ENCODE assay signal across 2 fruit fly cellular contexts in the genomic region with DNA sequence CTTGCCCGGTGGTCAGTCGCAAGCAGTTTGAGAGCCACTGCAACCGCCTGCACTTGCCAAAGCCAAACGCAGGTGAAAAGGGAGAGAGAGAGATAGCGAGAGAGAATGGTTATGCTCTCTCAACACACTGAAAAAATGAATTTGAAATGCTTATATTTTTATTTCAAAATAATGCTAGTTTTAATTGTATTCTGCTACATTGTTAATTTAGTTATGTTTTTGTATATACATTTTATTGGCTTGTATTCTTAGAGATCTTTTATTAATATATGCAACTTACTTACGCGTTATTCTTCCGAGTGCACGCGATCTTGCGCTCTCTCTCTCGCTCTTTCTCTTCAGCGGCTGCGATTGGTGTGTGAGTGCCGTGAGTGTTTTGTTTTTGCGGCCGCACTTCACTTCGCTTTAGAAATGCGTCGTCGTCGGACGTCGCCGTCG.
A peak's percentile ranks its signal among the peaks of the same experiment; 100 is the strongest.
TF ChIP-seq lines count a peak whose summit lies in the region.

No protein-coding gene starts in this region.

TF ChIP-seq in whole organism, embryonic, 481 proteins besides CTCF, POLR2A, EP300 and RAD21 (continued from another document and continues in another):
- TF ChIP-seq sc (optimal IDR thresholded peaks at IDR 0.05; lab: Kevin White, UChicago): no peak
- TF ChIP-seq sc (GFP tag; optimal IDR thresholded peaks at IDR 0.05; lab: Kevin White, UChicago): no peak
- TF ChIP-seq CG15011 (GFP tag; optimal IDR thresholded peaks at IDR 0.05; lab: Kevin White, UChicago): peak; percentile 95
- peak; percentile 93 for TF ChIP-seq CG12071 (GFP tag; optimal IDR thresholded peaks at IDR 0.05; lab: Kevin White, UChicago)
- peak; percentile 88 for TF ChIP-seq odd (GFP tag; optimal IDR thresholded peaks at IDR 0.05; lab: Kevin White, UChicago)
- TF ChIP-seq hth (optimal IDR thresholded peaks at IDR 0.05; lab: Kevin White, UChicago): no peak
- peak; percentile 82 for TF ChIP-seq sug (tag; optimal IDR thresholded peaks at IDR 0.05; lab: Kevin White, UChicago)
- peak; percentile 97 for TF ChIP-seq CG18476 (GFP tag; optimal IDR thresholded peaks at IDR 0.05; lab: Kevin White, UChicago)
- TF ChIP-seq zen (tag; optimal IDR thresholded peaks at IDR 0.05; lab: Kevin White, UChicago): peak; percentile 98
- no peak for TF ChIP-seq ab (GFP tag; optimal IDR thresholded peaks at IDR 0.05; lab: Kevin White, UChicago)
- no peak for TF ChIP-seq CG10543 (GFP tag; optimal IDR thresholded peaks at IDR 0.05; lab: Kevin White, UChicago)
- TF ChIP-seq dysf (GFP tag; IDR thresholded peaks at IDR 0.05; lab: Robert Waterston, UW): peak; percentile 99
- no peak for TF ChIP-seq CG2875 (GFP tag; optimal IDR thresholded peaks at IDR 0.05; lab: Kevin White, UChicago)
- TF ChIP-seq klu (GFP tag; IDR thresholded peaks at IDR 0.05; lab: Robert Waterston, UW): peak; percentile 97
- peak; percentile 96 for TF ChIP-seq Dad (GFP tag; optimal IDR thresholded peaks at IDR 0.05; lab: Kevin White, UChicago)
- TF ChIP-seq CG3838 (GFP tag; optimal IDR thresholded peaks at IDR 0.05; lab: Kevin White, UChicago): no peak
- TF ChIP-seq jing (GFP tag; optimal IDR thresholded peaks at IDR 0.05; lab: Kevin White, UChicago): no peak
- TF ChIP-seq Camta (GFP tag; optimal IDR thresholded peaks at IDR 0.05; lab: Kevin White, UChicago): peak; percentile 95
- TF ChIP-seq CG18599 (GFP tag; optimal IDR thresholded peaks at IDR 0.05; lab: Kevin White, UChicago): peak; percentile 98
- no peak for TF ChIP-seq Bdp1 (GFP tag; optimal IDR thresholded peaks at IDR 0.05; lab: Kevin White, UChicago)
- peak; percentile 91 for TF ChIP-seq CG6765 (GFP tag; optimal IDR thresholded peaks at IDR 0.05; lab: Kevin White, UChicago)
- peak; percentile 91 for TF ChIP-seq CG13775 (GFP tag; optimal IDR thresholded peaks at IDR 0.05; lab: Kevin White, UChicago)
- TF ChIP-seq tin (GFP tag; optimal IDR thresholded peaks at IDR 0.05; lab: Kevin White, UChicago): peak; percentile 98
- peak; percentile 89 for TF ChIP-seq ERR (GFP tag; optimal IDR thresholded peaks at IDR 0.05; lab: Kevin White, UChicago)
- TF ChIP-seq salm (tag; optimal IDR thresholded peaks at IDR 0.05; lab: Kevin White, UChicago): no peak
- no peak for TF ChIP-seq usp (GFP tag; optimal IDR thresholded peaks at IDR 0.05; lab: Kevin White, UChicago)
- TF ChIP-seq ci (GFP tag; IDR thresholded peaks at IDR 0.05; lab: Robert Waterston, UW): peak; percentile 88
- no peak for TF ChIP-seq CG11723 (GFP tag; optimal IDR thresholded peaks at IDR 0.05; lab: Kevin White, UChicago)
- TF ChIP-seq dm (GFP tag; optimal IDR thresholded peaks at IDR 0.05; lab: Kevin White, UChicago): no peak
- TF ChIP-seq CG9932 (GFP tag; IDR thresholded peaks at IDR 0.05; lab: Robert Waterston, UW): peak; percentile 73
- peak; percentile 99 for TF ChIP-seq sim (GFP tag; IDR thresholded peaks at IDR 0.05; lab: Robert Waterston, UW)
- peak; percentile 79 for TF ChIP-seq Hsf (GFP tag; optimal IDR thresholded peaks at IDR 0.05; lab: Kevin White, UChicago)
- TF ChIP-seq D19B (GFP tag; optimal IDR thresholded peaks at IDR 0.05; lab: Kevin White, UChicago): peak; percentile 83
- TF ChIP-seq MBD-R2 (GFP tag; IDR thresholded peaks at IDR 0.05; lab: Robert Waterston, UW): peak; percentile 98
- TF ChIP-seq dimm (GFP tag; IDR thresholded peaks at IDR 0.05; lab: Robert Waterston, UW): peak; percentile 98
- TF ChIP-seq ap (GFP tag; IDR thresholded peaks at IDR 0.05; lab: Robert Waterston, UW): peak; percentile 60
- TF ChIP-seq CG6791 (GFP tag; IDR thresholded peaks at IDR 0.05; lab: Robert Waterston, UW; ENCODE audit: partially characterized antibody): no peak
- TF ChIP-seq Six4 (GFP tag; optimal IDR thresholded peaks at IDR 0.05; lab: Kevin White, UChicago): peak; percentile 97
- TF ChIP-seq CG3407 (GFP tag; optimal IDR thresholded peaks at IDR 0.05; lab: Kevin White, UChicago): no peak
- no peak for TF ChIP-seq fu2 (GFP tag; optimal IDR thresholded peaks at IDR 0.05; lab: Kevin White, UChicago)
- TF ChIP-seq Stat92E (GFP tag; optimal IDR thresholded peaks at IDR 0.05; lab: Kevin White, UChicago): peak in 1 of 3 experiments; percentile 99
- TF ChIP-seq HLH4C (GFP tag; IDR thresholded peaks at IDR 0.05; lab: Robert Waterston, UW; ENCODE audit: partially characterized antibody): no peak
- TF ChIP-seq pita (GFP tag; optimal IDR thresholded peaks at IDR 0.05; lab: Kevin White, UChicago): no peak
- TF ChIP-seq Sox102F (GFP tag; optimal IDR thresholded peaks at IDR 0.05; lab: Kevin White, UChicago): no peak
- no peak for TF ChIP-seq ato (GFP tag; IDR thresholded peaks at IDR 0.05; lab: Robert Waterston, UW; ENCODE audit: partially characterized antibody)
- TF ChIP-seq dmrt99B (tag; optimal IDR thresholded peaks at IDR 0.05; lab: Kevin White, UChicago): peak; percentile 99
- no peak for TF ChIP-seq shn (GFP tag; optimal IDR thresholded peaks at IDR 0.05; lab: Kevin White, UChicago)
- TF ChIP-seq cg (GFP tag; optimal IDR thresholded peaks at IDR 0.05; lab: Kevin White, UChicago): peak; percentile 59
- peak; percentile 96 for TF ChIP-seq NFAT (GFP tag; IDR thresholded peaks at IDR 0.05; lab: Robert Waterston, UW)
- TF ChIP-seq ranshi (GFP tag; IDR thresholded peaks at IDR 0.05; lab: Robert Waterston, UW): peak; percentile 99
- peak; percentile 98 for TF ChIP-seq CG14667 (GFP tag; IDR thresholded peaks at IDR 0.05; lab: Robert Waterston, UW)
- TF ChIP-seq chn (GFP tag; optimal IDR thresholded peaks at IDR 0.05; lab: Kevin White, UChicago): no peak
- TF ChIP-seq CrebB (tag; optimal IDR thresholded peaks at IDR 0.05; lab: Kevin White, UChicago): no peak
- TF ChIP-seq CG4730 (GFP tag; IDR thresholded peaks at IDR 0.05; lab: Robert Waterston, UW): peak; percentile 99
- no peak for TF ChIP-seq CG12236 (GFP tag; optimal IDR thresholded peaks at IDR 0.05; lab: Kevin White, UChicago)
- TF ChIP-seq chif (GFP tag; optimal IDR thresholded peaks at IDR 0.05; lab: Kevin White, UChicago): peak in 1 of 2 experiments; percentile 86
- peak; percentile 81 for TF ChIP-seq CG17186 (GFP tag; optimal IDR thresholded peaks at IDR 0.05; lab: Kevin White, UChicago)
- TF ChIP-seq CG33557 (GFP tag; optimal IDR thresholded peaks at IDR 0.05; lab: Kevin White, UChicago): no peak
- TF ChIP-seq CG1529 (GFP tag; optimal IDR thresholded peaks at IDR 0.05; lab: Kevin White, UChicago): no peak
- no peak for TF ChIP-seq tio (GFP tag; optimal IDR thresholded peaks at IDR 0.05; lab: Kevin White, UChicago)
- peak; percentile 91 for TF ChIP-seq CG16779 (GFP tag; IDR thresholded peaks at IDR 0.05; lab: Robert Waterston, UW)
- peak; percentile 91 for TF ChIP-seq Side (GFP tag; optimal IDR thresholded peaks at IDR 0.05; lab: Kevin White, UChicago)
- TF ChIP-seq Opbp (GFP tag; IDR thresholded peaks at IDR 0.05; lab: Robert Waterston, UW; ENCODE audit: partially characterized antibody): no peak
- no peak for TF ChIP-seq nerfin-2 (GFP tag; IDR thresholded peaks at IDR 0.05; lab: Robert Waterston, UW; ENCODE audit: partially characterized antibody)

TF ChIP-seq in whole organism, prepupa, 60 proteins besides CTCF, POLR2A, EP300 and RAD21 (continued from another document):
- TF ChIP-seq acj6 (GFP tag; optimal IDR thresholded peaks at IDR 0.05; lab: Kevin White, UChicago) (peak; percentile 49), CG8632 (GFP tag; optimal IDR thresholded peaks at IDR 0.05; lab: Kevin White, UChicago) (peak; percentile 6), CG3032 (tag; optimal IDR thresholded peaks at IDR 0.05; lab: Kevin White, UChicago) (peak; percentile 98), CG11762 (GFP tag; optimal IDR thresholded peaks at IDR 0.05; lab: Kevin White, UChicago; ENCODE audit: insufficient read depth) (peak; percentile 98), CG1621 (tag; optimal IDR thresholded peaks at IDR 0.05; lab: Kevin White, UChicago) (peak; percentile 84), net (GFP tag; optimal IDR thresholded peaks at IDR 0.05; lab: Kevin White, UChicago) (peak; percentile 87), vri (GFP tag; optimal IDR thresholded peaks at IDR 0.05; lab: Kevin White, UChicago) (peak; percentile 31), Sox14 (GFP tag; optimal IDR thresholded peaks at IDR 0.05; lab: Kevin White, UChicago) (peak; percentile 37), dsx (GFP tag; optimal IDR thresholded peaks at IDR 0.05; lab: Kevin White, UChicago; ENCODE audit: poor library complexity, severe bottlenecking) (peak; percentile 99)
